Fruit fly (Drosophila melanogaster): Measurements from ENCODE around the gene para.

The para gene

dm6 chrX:16526084-16526734, 6.7 kb downstream of the para start (continued):
- no peak for TF ChIP-seq mam (GFP tag; optimal IDR thresholded peaks at IDR 0.05)
- TF ChIP-seq sisA (GFP tag; IDR thresholded peaks at IDR 0.05): no peak
- no peak for TF ChIP-seq CG10366 (GFP tag; IDR thresholded peaks at IDR 0.05)
- no peak for TF ChIP-seq CG18619 (GFP tag; optimal IDR thresholded peaks at IDR 0.05)
- TF ChIP-seq CG7271 (tag; optimal IDR thresholded peaks at IDR 0.05): no peak
- TF ChIP-seq crc (GFP tag; optimal IDR thresholded peaks at IDR 0.05): no peak
- TF ChIP-seq croc (GFP tag; conservative IDR thresholded peaks at IDR 0.05): no peak
- TF ChIP-seq CG6791 (GFP tag; IDR thresholded peaks at IDR 0.05; ENCODE audit: partially characterized antibody): no peak
- TF ChIP-seq Ravus (GFP tag; IDR thresholded peaks at IDR 0.05): no peak
- TF ChIP-seq CG4707 (GFP tag; optimal IDR thresholded peaks at IDR 0.05): no peak
- no peak for TF ChIP-seq Rx (GFP tag; IDR thresholded peaks at IDR 0.05)
- TF ChIP-seq eyg (GFP tag; optimal IDR thresholded peaks at IDR 0.05): no peak
- no peak for TF ChIP-seq CG17568 (GFP tag; optimal IDR thresholded peaks at IDR 0.05)
- TF ChIP-seq CG8281 (tag; optimal IDR thresholded peaks at IDR 0.05): no peak
- peak; percentile 75 to 77 for TF ChIP-seq Trl (optimal IDR thresholded peaks at IDR 0.05)
- no peak for TF ChIP-seq Trl (GFP tag; optimal IDR thresholded peaks at IDR 0.05)
- no peak for TF ChIP-seq Atf3 (GFP tag; optimal IDR thresholded peaks at IDR 0.05)
- peak; percentile 55 for TF ChIP-seq yki (optimal IDR thresholded peaks at IDR 0.05)
- TF ChIP-seq CG10267 (tag; optimal IDR thresholded peaks at IDR 0.05): no peak
- TF ChIP-seq CG7372 (GFP tag; IDR thresholded peaks at IDR 0.05): no peak
- TF ChIP-seq row (GFP tag; IDR thresholded peaks at IDR 0.05): no peak

DNA sequence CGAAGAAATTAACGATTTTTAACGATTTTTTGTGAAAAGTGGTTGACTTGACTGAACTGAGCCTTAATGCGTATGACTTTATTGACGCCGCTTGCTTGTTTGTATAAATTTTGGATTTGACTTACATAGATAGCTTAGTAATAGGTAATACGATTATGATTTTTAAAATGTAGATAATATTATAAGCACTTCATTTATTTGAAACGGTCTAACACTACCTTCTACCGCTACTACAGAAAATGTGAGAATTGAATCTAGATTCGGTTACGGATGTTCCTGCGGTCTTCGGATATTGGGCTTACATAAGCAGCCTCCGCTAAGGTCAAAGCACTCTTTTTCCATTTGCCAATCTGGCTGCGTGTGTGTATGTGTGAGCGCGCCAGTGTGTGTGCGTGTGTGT, 7.6 kb downstream of the para start, which contains the start of gene Cnx14D:
TSS of gene Cnx14D (minus strand) at position 101 of the 400 bp plus-strand sequence.
- TF ChIP-seq ttk (GFP tag; IDR thresholded peaks at IDR 0.05): no peak
- TF ChIP-seq cg (GFP tag; optimal IDR thresholded peaks at IDR 0.05): peak; percentile 38

DNA sequence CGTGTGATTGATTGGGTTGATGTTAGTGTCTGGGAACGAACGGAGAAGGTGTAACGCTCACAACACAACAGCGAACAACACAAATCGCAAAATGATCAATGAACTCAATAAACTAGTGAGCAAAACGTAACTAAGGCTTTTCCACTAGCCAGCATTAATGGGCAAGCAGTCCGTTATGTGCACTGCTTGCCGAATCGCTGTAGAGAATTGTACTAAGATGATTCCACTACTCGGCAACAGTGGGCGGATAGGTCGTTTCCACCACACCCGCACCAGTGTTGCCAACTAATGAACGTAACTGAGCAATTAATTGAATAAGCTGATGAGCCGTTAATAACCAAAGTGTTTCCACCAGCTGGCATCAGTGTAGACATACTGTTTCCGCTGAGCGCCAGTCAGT, 48.4 kb downstream of the para start:
- TF ChIP-seq Neu2 (GFP tag; optimal IDR thresholded peaks at IDR 0.05; ENCODE audit: borderline replicate concordance): peak; percentile 24
- TF ChIP-seq CG7357 (GFP tag; IDR thresholded peaks at IDR 0.05): peak; percentile 67
- TF ChIP-seq lab (GFP tag; optimal IDR thresholded peaks at IDR 0.05): no peak
- peak; percentile 46 for TF ChIP-seq stwl (tag; optimal IDR thresholded peaks at IDR 0.05)
- TF ChIP-seq CG8290 (GFP tag; optimal IDR thresholded peaks at IDR 0.05): peak; percentile 93
- no peak for TF ChIP-seq CG8290 (tag; optimal IDR thresholded peaks at IDR 0.05)
- no peak for TF ChIP-seq CHES-1-like (GFP tag; optimal IDR thresholded peaks at IDR 0.05)
- TF ChIP-seq CG34376 (GFP tag; optimal IDR thresholded peaks at IDR 0.05): no peak
- TF ChIP-seq ssp (GFP tag; IDR thresholded peaks at IDR 0.05): peak; percentile 34
- peak; percentile 6 for TF ChIP-seq Ets65A (GFP tag)
- no peak for TF ChIP-seq CG11696 (GFP tag; IDR thresholded peaks at IDR 0.05)
- peak in 1 of 2 experiments; percentile 19 for TF ChIP-seq Dfd (GFP tag; optimal IDR thresholded peaks at IDR 0.05)

dm6 chrX:16458551-16458950, 74.3 kb downstream of the para start:
- TF ChIP-seq gem (tag; optimal IDR thresholded peaks at IDR 0.05): peak; percentile 27
- 0 out of 2 replicates have a peak, but pooled peaks have one; percentile 40 for TF ChIP-seq wdn (GFP tag; IDR thresholded peaks at IDR 0.05)
- peak in 1 of 2 experiments; percentile 29 for TF ChIP-seq dpn (GFP tag; optimal IDR thresholded peaks at IDR 0.05)
- TF ChIP-seq Gug (GFP tag; IDR thresholded peaks at IDR 0.05): peak; percentile 49; the same call in 1 of the 4 replicates
- TF ChIP-seq sens-2 (GFP tag; IDR thresholded peaks at IDR 0.05): no peak
- TF ChIP-seq ems (GFP tag; optimal IDR thresholded peaks at IDR 0.05): no peak
- 0 out of 2 replicates have a peak, but pooled peaks have one; percentile 22 for TF ChIP-seq stc (GFP tag; IDR thresholded peaks at IDR 0.05)
- TF ChIP-seq D19A (tag; optimal IDR thresholded peaks at IDR 0.05): no peak
- no peak for TF ChIP-seq pan (optimal IDR thresholded peaks at IDR 0.05)
- TF ChIP-seq pan (GFP tag; optimal IDR thresholded peaks at IDR 0.05 in 1 of 2, IDR thresholded peaks at IDR 0.05 in 1 of 2): peak in 1 of 2 experiments; percentile 9
- no peak for TF ChIP-seq zen (tag; optimal IDR thresholded peaks at IDR 0.05)
- peak; percentile 44; the same call in 1 of the 3 replicates for TF ChIP-seq CG2199 (GFP tag; IDR thresholded peaks at IDR 0.05)
- peak; percentile 19; the same call in 1 of the 2 replicates for TF ChIP-seq E2f2 (GFP tag; IDR thresholded peaks at IDR 0.05)
- TF ChIP-seq CG7928 (GFP tag; optimal IDR thresholded peaks at IDR 0.05): no peak
- TF ChIP-seq esg (GFP tag; conservative IDR thresholded peaks at IDR 0.05): peak; percentile 32; the same call in 1 of the 2 replicates

All from whole organism, embryonic.